Fruit fly (Drosophila melanogaster) Kc167 (cell line): ENCODE results near the gene lft.

Source experiments
- Myc ChIP-seq: fragments of >200 bp; optimal IDR thresholded peaks from 2 replicates; lab custom pipeline; 2017; ENCODE audit warnings: missing external identifiers
- Sin3A ChIP-seq: fragments of >200 bp; optimal IDR thresholded peaks from 2 replicates; lab custom pipeline; 2018; ENCODE audit warnings: missing external identifiers
- h ChIP-seq: fragments of >200 bp; optimal IDR thresholded peaks from 3 replicates; lab custom pipeline; 2018; ENCODE audit warnings: missing external identifiers
- insv ChIP-seq: fragments of >200 bp; optimal IDR thresholded peaks from 3 replicates; lab custom pipeline; 2018; ENCODE audit warnings: missing external identifiers
- psq ChIP-seq: fragments of >200 bp; optimal IDR thresholded peaks from 2 replicates; lab custom pipeline; 2017; ENCODE audit warnings: missing external identifiers
- ttk ChIP-seq: sonication (Bioruptor generic); optimal IDR thresholded peaks from 2 replicates; lab custom pipeline; 2017; ENCODE audit warnings: missing external identifiers

Gene lft

dm6 chr2L:10364229-10364628 lies at the start of gene lft:
lft (plus strand) TSS chr2L:10364471.
- TF ChIP-seq Myc (lab: Kevin White, UChicago) (no peak), psq (no peak), ttk (lab: Kevin White, UChicago) (no peak), insv (lab: Kevin White, UChicago) (no peak), Sin3A (lab: Kevin White, UChicago) (no peak), h (lab: Kevin White, UChicago) (no peak)

- TF ChIP-seq Sin3A (lab: Kevin White, UChicago) (no peak), h (lab: Kevin White, UChicago) (no peak), insv (lab: Kevin White, UChicago) (no peak), ttk (lab: Kevin White, UChicago) (no peak), Myc (lab: Kevin White, UChicago) (no peak), psq (no peak)
Observed at dm6 chr2L:10315888-10316287, 48.4 kb upstream of the lft start.

dm6 chr2L:10320174-10320775 lies 44.0 kb upstream of the lft start:
- TF ChIP-seq ttk (lab: Kevin White, UChicago) (no peak), insv (lab: Kevin White, UChicago) (no peak), Sin3A (lab: Kevin White, UChicago) (no peak), h (lab: Kevin White, UChicago) (no peak), psq (no peak), Myc (lab: Kevin White, UChicago) (no peak)

- no peak for TF ChIP-seq Myc (lab: Kevin White, UChicago)
Observed at dm6 chr2L:10321036-10321583, 43.2 kb upstream of the lft start.

dm6 chr2L:10321612-10322011 lies 42.7 kb upstream of the lft start:
- no peak for TF ChIP-seq insv (lab: Kevin White, UChicago)
- TF ChIP-seq psq: no peak
- no peak for TF ChIP-seq h (lab: Kevin White, UChicago)
- TF ChIP-seq ttk (lab: Kevin White, UChicago): no peak
- no peak for TF ChIP-seq Sin3A (lab: Kevin White, UChicago)
- no peak for TF ChIP-seq Myc (lab: Kevin White, UChicago)

dm6 chr2L:10322176-10322575 lies 42.1 kb upstream of the lft start, which contains the start of gene CG4995:
CG4995 (plus strand) TSS chr2L:10322476.
- no peak for TF ChIP-seq Sin3A (lab: Kevin White, UChicago)
- TF ChIP-seq Myc (lab: Kevin White, UChicago): no peak
- TF ChIP-seq psq: no peak
- no peak for TF ChIP-seq ttk (lab: Kevin White, UChicago)
- no peak for TF ChIP-seq insv (lab: Kevin White, UChicago)
- no peak for TF ChIP-seq h (lab: Kevin White, UChicago)

dm6 chr2L:10322773-10323487 lies 41.3 kb upstream of the lft start, which contains the start of gene CG5381:
CG5381 (minus strand) TSS chr2L:10323102.
- TF ChIP-seq insv (lab: Kevin White, UChicago) (no peak), ttk (lab: Kevin White, UChicago) (no peak), Myc (lab: Kevin White, UChicago) (no peak), psq (no peak), Sin3A (lab: Kevin White, UChicago) (no peak), h (lab: Kevin White, UChicago) (no peak)

- no peak for TF ChIP-seq Sin3A (lab: Kevin White, UChicago)
Observed at dm6 chr2L:10327790-10328189, 36.5 kb upstream of the lft start, which contains the start of gene RnrL. RnrL (minus strand) TSS chr2L:10327943.

dm6 chr2L:10331066-10331847 lies 33.0 kb upstream of the lft start, which contains the start of the genes Schip1 and Cox10:
Schip1 (minus strand) TSS chr2L:10331116.
Cox10 (plus strand) TSS chr2L:10331471.
- TF ChIP-seq h (lab: Kevin White, UChicago): no peak
- no peak for TF ChIP-seq Myc (lab: Kevin White, UChicago)
- TF ChIP-seq insv (lab: Kevin White, UChicago): no peak
- no peak for TF ChIP-seq Sin3A (lab: Kevin White, UChicago)
- TF ChIP-seq psq: no peak
- no peak for TF ChIP-seq ttk (lab: Kevin White, UChicago)

dm6 chr2L:10333091-10333991 lies 30.9 kb upstream of the lft start, which contains the start of gene GATAd:
GATAd (plus strand) TSS chr2L:10333734.
- no peak for TF ChIP-seq ttk (lab: Kevin White, UChicago)
- no peak for TF ChIP-seq psq
- no peak for TF ChIP-seq insv (lab: Kevin White, UChicago)
- TF ChIP-seq Sin3A (lab: Kevin White, UChicago): no peak
- TF ChIP-seq Myc (lab: Kevin White, UChicago): no peak
